Worm (Caenorhabditis elegans): ENCODE measurements around the gene scl-13.

ce11 chrV:3761829-3762228, 49.6 kb downstream of the scl-13 start:
- no peak for TF ChIP-seq C08G9.2 (tag; optimal IDR thresholded peaks at IDR 0.05)
- TF ChIP-seq unc-86 (tag; optimal IDR thresholded peaks at IDR 0.05) = no peak
- no peak for TF ChIP-seq ama-1 (optimal IDR thresholded peaks at IDR 0.05)
- no peak for TF ChIP-seq syd-9 (tag; optimal IDR thresholded peaks at IDR 0.05)
- TF ChIP-seq npax-4 (tag; optimal IDR thresholded peaks at IDR 0.05) = no peak
- no peak for TF ChIP-seq lin-11 (tag; optimal IDR thresholded peaks at IDR 0.05)
- no peak for TF ChIP-seq odd-2 (tag; optimal IDR thresholded peaks at IDR 0.05)

Data from whole organism, late embryonic.